Fruit fly (Drosophila melanogaster) whole organism, prepupa: ENCODE data around the gene Ugalt.

Source experiments
- CG6854 ChIP-seq: fragments of 200-800 bp; sonication (Bioruptor generic); optimal IDR thresholded peaks from 2 replicates; lab custom pipeline; 2017; ENCODE audit warnings: missing biosample characterization, mild to moderate bottlenecking, missing genetic modification characterization
- CG8319 ChIP-seq: fragments of 200-800 bp; sonication (Bioruptor generic); optimal IDR thresholded peaks from 3 replicates; lab custom pipeline; 2016; ENCODE audit warnings: missing biosample characterization, missing genetic modification characterization
- CG9139 ChIP-seq: fragments of 200-800 bp; sonication (Bioruptor generic); optimal IDR thresholded peaks from 3 replicates; lab custom pipeline; 2017; ENCODE audit warnings: missing biosample characterization, mild to moderate bottlenecking, missing genetic modification characterization
- Gug ChIP-seq: fragments of 200-800 bp; sonication (Bioruptor generic); IDR thresholded peaks from 2 replicates; pipeline ENCODE4 v1.3.6; 2022; ENCODE audit warnings: missing biosample characterization, missing genetic modification characterization
- Hr4 ChIP-seq: fragments of 200-800 bp; sonication (Bioruptor generic); optimal IDR thresholded peaks from 3 replicates; lab custom pipeline; 2016; ENCODE audit warnings: missing biosample characterization, missing genetic modification characterization
- OdsH ChIP-seq: fragments of 200-800 bp; sonication (Bioruptor generic); optimal IDR thresholded peaks from 3 replicates; lab custom pipeline; 2016; ENCODE audit warnings: missing biosample characterization, missing genetic modification characterization
- Sox102F ChIP-seq: fragments of 200-800 bp; sonication (Bioruptor generic); optimal IDR thresholded peaks from 2 replicates; lab custom pipeline; 2016; ENCODE audit warnings: missing biosample characterization, mild to moderate bottlenecking, missing genetic modification characterization
- cyc ChIP-seq: fragments of 200-800 bp; sonication (Bioruptor generic); optimal IDR thresholded peaks from 3 replicates; lab custom pipeline; 2016; ENCODE audit warnings: missing biosample characterization, missing genetic modification characterization
- fd59A ChIP-seq: fragments of 200-800 bp; sonication (Bioruptor generic); optimal IDR thresholded peaks from 2 replicates; lab custom pipeline; 2017; ENCODE audit warnings: missing biosample characterization, mild to moderate bottlenecking, missing genetic modification characterization, missing genetic modification reagents
- net ChIP-seq: fragments of 200-800 bp; sonication (Bioruptor generic); optimal IDR thresholded peaks from 3 replicates; lab custom pipeline; 2016; ENCODE audit warnings: missing biosample characterization, missing genetic modification characterization

- TF ChIP-seq CG6854 (GFP tag; lab: Kevin White, UChicago), result no peak
- TF ChIP-seq fd59A (GFP tag; lab: Kevin White, UChicago), result no peak
- no peak for TF ChIP-seq CG8319
- no peak for TF ChIP-seq CG9139
- no peak for TF ChIP-seq Sox102F (GFP tag; lab: Kevin White, UChicago)
- TF ChIP-seq Hr4 (GFP tag; lab: Kevin White, UChicago), result no peak
- no peak for TF ChIP-seq OdsH
- TF ChIP-seq cyc (GFP tag; lab: Kevin White, UChicago), result no peak
- no peak for TF ChIP-seq net
- no peak for TF ChIP-seq Gug (GFP tag; lab: Robert Waterston, UW)
Observed at dm6 chrX:2704134-2704773, 602 bp upstream of the Ugalt start, which contains the start of gene eIF2Bbeta.
